Worm (Caenorhabditis elegans) whole organism, L4/young adult: ENCODE measurements around the gene mltn-6.

Experiments
- W03F9.2 ChIP-seq: fragments of 150-350 bp; optimal IDR thresholded peaks from 2 replicates; lab custom pipeline; 2014; ENCODE audit warnings: missing biosample characterization, missing genetic modification characterization
- dao-5 ChIP-seq: sonication (generic microtip); optimal IDR thresholded peaks from 2 replicates; lab custom pipeline; 2016; ENCODE audit warnings: missing genotype, missing genetic modification characterization, moderate library complexity, missing compliant biosample characterization
- him-1 ChIP-seq: sonication (generic microtip); optimal IDR thresholded peaks from 2 replicates; lab custom pipeline; 2016; ENCODE audit warnings: missing genotype, missing genetic modification reagents, missing genetic modification characterization, missing compliant biosample characterization

ce11 chrV:331245-331644, 33.5 kb upstream of the mltn-6 start:
- TF ChIP-seq W03F9.2 (no peak), dao-5 (tag; lab: Kevin White, UChicago) (no peak), him-1 (tag; lab: Kevin White, UChicago) (no peak)
